Fruit fly (Drosophila melanogaster) whole organism, embryonic: Measurements from ENCODE around the gene Orc2.

Experiments
- B-H1 ChIP-seq: fragments of 200-800 bp; sonication (Bioruptor generic); IDR thresholded peaks from 3 replicates; pipeline ENCODE4 v1.3.6; 2022; ENCODE audit warnings: missing biosample characterization, missing genetic modification characterization
- CG10209 ChIP-seq: fragments of 200-800 bp; sonication (Bioruptor generic); optimal IDR thresholded peaks from 3 replicates; lab custom pipeline; 2017; ENCODE audit warnings: missing biosample characterization, mild to moderate bottlenecking, missing genetic modification characterization, missing genetic modification reagents
- CG10979 ChIP-seq: fragments of 200-800 bp; sonication (Bioruptor generic); optimal IDR thresholded peaks from 2 replicates; lab custom pipeline; 2018; ENCODE audit warnings: missing biosample characterization, mild to moderate bottlenecking, missing genetic modification characterization, moderate library complexity
- CG11723 ChIP-seq: fragments of 200-800 bp; sonication (Bioruptor generic); optimal IDR thresholded peaks from 2 replicates; lab custom pipeline; 2017; ENCODE audit warnings: missing biosample characterization, mild to moderate bottlenecking, missing genetic modification characterization
- CG12104 ChIP-seq: fragments of 200-800 bp; sonication (Bioruptor generic); optimal IDR thresholded peaks from 3 replicates; lab custom pipeline; 2016; ENCODE audit warnings: missing biosample characterization, missing genetic modification characterization
- CG1233 ChIP-seq: fragments of 200-800 bp; sonication (Bioruptor generic); optimal IDR thresholded peaks from 4 replicates; lab custom pipeline; 2018; ENCODE audit warnings: missing biosample characterization, mild to moderate bottlenecking, missing genetic modification characterization
- CG12744 ChIP-seq: fragments of 200-800 bp; sonication (Bioruptor generic); optimal IDR thresholded peaks from 2 replicates; lab custom pipeline; 2016; ENCODE audit warnings: missing biosample characterization, missing genetic modification characterization
- CG13624 ChIP-seq: fragments of 200-800 bp; sonication (Bioruptor generic); optimal IDR thresholded peaks from 2 replicates; lab custom pipeline; 2016; ENCODE audit warnings: missing biosample characterization, missing genetic modification characterization
- CG15073 ChIP-seq: fragments of 200-800 bp; sonication (Bioruptor generic); optimal IDR thresholded peaks from 2 replicates; lab custom pipeline; 2016; ENCODE audit warnings: missing biosample characterization, missing genetic modification characterization
- CG17328 ChIP-seq: fragments of 200-800 bp; sonication (Bioruptor generic); IDR thresholded peaks from 2 replicates; pipeline ENCODE4 v1.3.6; 2022; ENCODE audit warnings: missing biosample characterization, missing genetic modification characterization
- CG17359 ChIP-seq: fragments of 200-800 bp; sonication (Bioruptor generic); optimal IDR thresholded peaks from 3 replicates; lab custom pipeline; 2018; ENCODE audit warnings: missing biosample characterization, mild to moderate bottlenecking, missing genetic modification characterization, moderate library complexity
- CG17361 ChIP-seq: fragments of 200-800 bp; sonication (Bioruptor generic); IDR thresholded peaks from 3 replicates; pipeline ENCODE4 v1.3.6; 2022; ENCODE audit warnings: missing biosample characterization, missing genetic modification characterization
- CG18476 ChIP-seq: fragments of 200-800 bp; sonication (Bioruptor generic); optimal IDR thresholded peaks from 2 replicates; lab custom pipeline; 2016; ENCODE audit warnings: missing biosample characterization, mild to moderate bottlenecking, missing genetic modification characterization
- CG33213 ChIP-seq: fragments of 200-800 bp; sonication (Bioruptor generic); optimal IDR thresholded peaks from 3 replicates; lab custom pipeline; 2016; ENCODE audit warnings: missing biosample characterization, missing genetic modification characterization
- CG4424 ChIP-seq: fragments of 200-800 bp; sonication (Bioruptor generic); optimal IDR thresholded peaks from 3 replicates; lab custom pipeline; 2016; ENCODE audit warnings: missing biosample characterization, missing genetic modification characterization
- CG6254 ChIP-seq: fragments of 200-800 bp; sonication (Bioruptor generic); optimal IDR thresholded peaks from 3 replicates; lab custom pipeline; 2017; ENCODE audit warnings: mild to moderate bottlenecking, missing biosample characterization, missing genetic modification reagents, missing genetic modification characterization
- CG7839 ChIP-seq: fragments of 200-800 bp; sonication (Bioruptor generic); optimal IDR thresholded peaks from 3 replicates; lab custom pipeline; 2018; ENCODE audit warnings: missing biosample characterization, mild to moderate bottlenecking, missing genetic modification characterization, moderate library complexity
- CG9437 ChIP-seq: fragments of 200-800 bp; sonication (Bioruptor generic); optimal IDR thresholded peaks from 2 replicates; lab custom pipeline; 2018; ENCODE audit warnings: missing biosample characterization, mild to moderate bottlenecking, missing genetic modification characterization
- CG9609 ChIP-seq: fragments of 200-800 bp; sonication (Bioruptor generic); optimal IDR thresholded peaks from 3 replicates; lab custom pipeline; 2016; ENCODE audit warnings: missing biosample characterization, missing genetic modification characterization
- Hr51 ChIP-seq, 2 experiments: fragments of 200-800 bp; sonication (Bioruptor generic); optimal IDR thresholded peaks; 2 replicates in 1 of 2; 3 replicates in 1 of 2; lab custom pipeline; 2016 to 2018; ENCODE audit warnings: missing biosample characterization in 2 of 2, missing genetic modification characterization in 2 of 2, mild to moderate bottlenecking in 1 of 2, moderate library complexity in 1 of 2
- Rx ChIP-seq: fragments of 200-800 bp; sonication (Bioruptor generic); IDR thresholded peaks from 2 replicates; pipeline ENCODE4 v1.3.6; 2022; ENCODE audit warnings: missing biosample characterization, missing genetic modification characterization
- Scr ChIP-seq: fragments of 200-800 bp; sonication (Bioruptor generic); IDR thresholded peaks from 2 replicates; pipeline ENCODE4 v1.3.6; 2022; ENCODE audit warnings: missing biosample characterization, missing genetic modification characterization; ENCODE audit not compliant: partially characterized antibody
- Sry-δ ChIP-seq: fragments of 200-800 bp; sonication (Bioruptor generic); optimal IDR thresholded peaks from 2 replicates; lab custom pipeline; 2016; ENCODE audit warnings: missing biosample characterization, missing genetic modification characterization
- Tbp ChIP-seq: fragments of >200 bp; optimal IDR thresholded peaks from 2 replicates; lab custom pipeline; 2018; ENCODE audit warnings: missing biosample characterization, missing genetic modification characterization
- ato ChIP-seq: fragments of 200-800 bp; sonication (Bioruptor generic); IDR thresholded peaks from 2 replicates; pipeline ENCODE4 v1.3.6; 2022; ENCODE audit warnings: missing biosample characterization, missing genetic modification characterization; ENCODE audit not compliant: partially characterized antibody
- az2 ChIP-seq: fragments of 200-800 bp; sonication (Bioruptor generic); optimal IDR thresholded peaks from 3 replicates; lab custom pipeline; 2016; ENCODE audit warnings: missing biosample characterization, missing genetic modification characterization
- bbx ChIP-seq: fragments of 200-800 bp; sonication (Bioruptor generic); IDR thresholded peaks from 2 replicates; pipeline ENCODE4 v1.3.6; 2022; ENCODE audit warnings: missing biosample characterization, missing genetic modification characterization; ENCODE audit not compliant: partially characterized antibody
- bigmax ChIP-seq: fragments of 200-800 bp; sonication (Bioruptor generic); optimal IDR thresholded peaks from 2 replicates; lab custom pipeline; 2018; ENCODE audit warnings: missing biosample characterization, mild to moderate bottlenecking, missing genetic modification characterization
- cas ChIP-seq: fragments of 200-800 bp; sonication (Bioruptor generic); IDR thresholded peaks from 2 replicates; pipeline ENCODE4 v1.3.6; 2022; ENCODE audit warnings: missing biosample characterization, missing genetic modification characterization
- da ChIP-seq: fragments of 200-800 bp; sonication (Bioruptor generic); optimal IDR thresholded peaks from 2 replicates; lab custom pipeline; 2016; ENCODE audit warnings: missing biosample characterization, missing genetic modification characterization
- dan ChIP-seq: fragments of 200-800 bp; sonication (Bioruptor generic); IDR thresholded peaks from 2 replicates; pipeline ENCODE4 v1.3.6; 2022; ENCODE audit warnings: missing biosample characterization, missing genetic modification characterization
- fd96Cb ChIP-seq: fragments of 200-800 bp; sonication (Bioruptor generic); optimal IDR thresholded peaks from 2 replicates; lab custom pipeline; 2018; ENCODE audit warnings: missing biosample characterization, mild to moderate bottlenecking, missing genetic modification characterization, moderate library complexity
- gce ChIP-seq: fragments of 200-800 bp; sonication (Bioruptor generic); IDR thresholded peaks from 3 replicates; pipeline ENCODE4 v1.3.6; 2022; ENCODE audit warnings: missing biosample characterization, missing genetic modification characterization
- gem ChIP-seq: fragments of 200-800 bp; sonication (Bioruptor generic); optimal IDR thresholded peaks from 2 replicates; lab custom pipeline; 2019; ENCODE audit warnings: missing biosample characterization, mild to moderate bottlenecking, missing genetic modification characterization, moderate library complexity
- kay ChIP-seq: fragments of 200-800 bp; sonication (Bioruptor generic); optimal IDR thresholded peaks from 2 replicates; lab custom pipeline; 2016; ENCODE audit warnings: missing biosample characterization, missing genetic modification characterization
- kni ChIP-seq: fragments of 200-800 bp; sonication (Bioruptor generic); optimal IDR thresholded peaks from 3 replicates; lab custom pipeline; 2017; ENCODE audit warnings: mild to moderate bottlenecking, missing biosample characterization, missing genetic modification reagents, missing genetic modification characterization
- lmd ChIP-seq: fragments of 200-800 bp; sonication (Bioruptor generic); IDR thresholded peaks from 2 replicates; pipeline ENCODE4 v1.3.6; 2022; ENCODE audit warnings: missing biosample characterization, missing genetic modification characterization
- mirr ChIP-seq: fragments of 200-800 bp; sonication (Bioruptor generic); optimal IDR thresholded peaks from 3 replicates; lab custom pipeline; 2018; ENCODE audit warnings: missing biosample characterization, mild to moderate bottlenecking, missing genetic modification characterization
- nau ChIP-seq: fragments of 200-800 bp; sonication (Bioruptor generic); optimal IDR thresholded peaks from 3 replicates; lab custom pipeline; 2017; ENCODE audit warnings: missing biosample characterization, mild to moderate bottlenecking, missing genetic modification characterization, missing genetic modification reagents
- onecut ChIP-seq: fragments of 200-800 bp; sonication (Bioruptor generic); IDR thresholded peaks from 2 replicates; pipeline ENCODE4 v1.3.6; 2022; ENCODE audit warnings: missing biosample characterization, missing genetic modification characterization
- otp ChIP-seq: fragments of 200-800 bp; sonication (Bioruptor generic); IDR thresholded peaks from 3 replicates; pipeline ENCODE4, ENCODE4 v1.3.6; 2022; ENCODE audit warnings: missing biosample characterization, missing genetic modification characterization
- repo ChIP-seq: fragments of 200-800 bp; sonication (Bioruptor generic); optimal IDR thresholded peaks from 2 replicates; lab custom pipeline; 2016; ENCODE audit warnings: missing biosample characterization, missing genetic modification characterization
- row ChIP-seq: fragments of 200-800 bp; sonication (Bioruptor generic); IDR thresholded peaks from 3 replicates; pipeline ENCODE4 v1.3.6; 2022; ENCODE audit warnings: missing biosample characterization, missing genetic modification characterization
- sd ChIP-seq: fragments of 200-800 bp; sonication (Bioruptor generic); optimal IDR thresholded peaks from 3 replicates; lab custom pipeline; 2018; ENCODE audit warnings: missing biosample characterization, mild to moderate bottlenecking, missing genetic modification characterization, moderate library complexity
- sob ChIP-seq: fragments of 200-800 bp; sonication (Bioruptor generic); IDR thresholded peaks from 2 replicates; pipeline ENCODE4 v1.3.6; 2022; ENCODE audit warnings: missing biosample characterization, missing genetic modification characterization
- sug ChIP-seq: fragments of 200-800 bp; optimal IDR thresholded peaks from 2 replicates; lab custom pipeline; 2019; ENCODE audit warnings: missing biosample characterization, mild to moderate bottlenecking, missing genetic modification characterization, moderate library complexity
- unc-4 ChIP-seq: fragments of 200-800 bp; sonication (Bioruptor generic); IDR thresholded peaks from 2 replicates; pipeline ENCODE4 v1.3.6; 2022; ENCODE audit warnings: missing biosample characterization, missing genetic modification characterization; ENCODE audit not compliant: partially characterized antibody
- zen2 ChIP-seq: fragments of 200-800 bp; sonication (Bioruptor generic); IDR thresholded peaks from 3 replicates; pipeline ENCODE4 v1.3.6; 2022; ENCODE audit warnings: missing biosample characterization, missing genetic modification characterization; ENCODE audit not compliant: partially characterized antibody

Gene Orc2

dm6 chr3R:13983272-13984032, 18.8 kb downstream of the Orc2 start (continued):
- peak; percentile 98 for TF ChIP-seq sug
- peak; percentile 95 for TF ChIP-seq kni
- peak; percentile 93 for TF ChIP-seq CG9609
- TF ChIP-seq row: peak; percentile 99
- peak; percentile 92 for TF ChIP-seq CG10979
- peak; percentile 95 for TF ChIP-seq CG10209 (GFP tag; lab: Kevin White, UChicago)
- TF ChIP-seq CG11723: peak; percentile 87
- peak; percentile 86 to 93 for TF ChIP-seq Hr51 (GFP tag; optimal IDR thresholded peaks at IDR 0.05; lab: Kevin White, UChicago)
- no peak; the same call in 1 of the 2 replicates for TF ChIP-seq unc-4 (GFP tag; lab: Robert Waterston, UW)
- peak; percentile 93 for TF ChIP-seq az2 (GFP tag; lab: Kevin White, UChicago)
- peak; percentile 84 for TF ChIP-seq CG12744 (GFP tag; lab: Kevin White, UChicago)
- TF ChIP-seq CG17359: peak; percentile 92
- TF ChIP-seq ato (GFP tag; lab: Robert Waterston, UW): peak; percentile 27; the same call in 1 of the 2 replicates
- TF ChIP-seq CG4424 (GFP tag; lab: Kevin White, UChicago): peak; percentile 92
- TF ChIP-seq CG13624 (GFP tag; lab: Kevin White, UChicago): peak; percentile 92
- peak; percentile 33; the same call in 2 of the 3 replicates for TF ChIP-seq gce (GFP tag; lab: Robert Waterston, UW)
- peak; percentile 95 for TF ChIP-seq lmd (GFP tag; lab: Robert Waterston, UW)
- TF ChIP-seq CG18476: peak; percentile 78
- peak; percentile 87 for TF ChIP-seq CG17328 (GFP tag; lab: Robert Waterston, UW)
- TF ChIP-seq CG33213: peak; percentile 85
- peak; percentile 50 for TF ChIP-seq bigmax (GFP tag; lab: Kevin White, UChicago)
- peak; percentile 63 for TF ChIP-seq Sry-δ (GFP tag; lab: Kevin White, UChicago)
- peak; percentile 70; the same call in 1 of the 2 replicates for TF ChIP-seq onecut (GFP tag; lab: Robert Waterston, UW)
- TF ChIP-seq fd96Cb (tag; lab: Kevin White, UChicago): peak; percentile 92
- peak; percentile 87 for TF ChIP-seq da
- TF ChIP-seq B-H1 (GFP tag; lab: Robert Waterston, UW): peak; percentile 81
- peak; percentile 84 for TF ChIP-seq CG12104 (GFP tag; lab: Kevin White, UChicago)
- TF ChIP-seq sd (tag; lab: Kevin White, UChicago): peak; percentile 83
- peak; percentile 91 for TF ChIP-seq CG7839 (tag; lab: Kevin White, UChicago)
- TF ChIP-seq CG9437 (GFP tag; lab: Kevin White, UChicago): peak; percentile 85
- peak; percentile 91 for TF ChIP-seq kay (GFP tag; lab: Kevin White, UChicago)
- TF ChIP-seq zen2 (GFP tag; lab: Robert Waterston, UW): peak; percentile 56; the same call in 2 of the 3 replicates
- peak; percentile 73 for TF ChIP-seq bbx
- TF ChIP-seq dan (GFP tag; lab: Robert Waterston, UW): peak; percentile 55; the same call in 1 of the 2 replicates
- TF ChIP-seq cas (GFP tag; lab: Robert Waterston, UW): peak; percentile 62; the same call in 1 of the 2 replicates
- TF ChIP-seq Scr (GFP tag; lab: Robert Waterston, UW): peak; percentile 30; the same call in 1 of the 2 replicates
- TF ChIP-seq otp (GFP tag; lab: Robert Waterston, UW): peak; percentile 74; the same call in 1 of the 3 replicates
- peak; percentile 79 for TF ChIP-seq Rx (GFP tag; lab: Robert Waterston, UW)
- TF ChIP-seq sob (GFP tag; lab: Robert Waterston, UW): peak; percentile 85
- peak; percentile 87 for TF ChIP-seq mirr
- no peak for TF ChIP-seq Tbp (GFP tag; lab: Kevin White, UChicago)
- peak; percentile 91 for TF ChIP-seq nau
- TF ChIP-seq CG17361 (GFP tag; lab: Robert Waterston, UW): peak; percentile 93
- peak; percentile 91 for TF ChIP-seq CG1233 (GFP tag; lab: Kevin White, UChicago)
- TF ChIP-seq CG15073 (GFP tag; lab: Kevin White, UChicago): no peak
- TF ChIP-seq repo (GFP tag; lab: Kevin White, UChicago): peak; percentile 92
- peak; percentile 95 for TF ChIP-seq gem (tag; lab: Kevin White, UChicago)
- peak; percentile 75 for TF ChIP-seq CG6254 (GFP tag; lab: Kevin White, UChicago)
